Fruit fly (Drosophila melanogaster): ENCODE measurements around the gene CG5758.

DNA sequence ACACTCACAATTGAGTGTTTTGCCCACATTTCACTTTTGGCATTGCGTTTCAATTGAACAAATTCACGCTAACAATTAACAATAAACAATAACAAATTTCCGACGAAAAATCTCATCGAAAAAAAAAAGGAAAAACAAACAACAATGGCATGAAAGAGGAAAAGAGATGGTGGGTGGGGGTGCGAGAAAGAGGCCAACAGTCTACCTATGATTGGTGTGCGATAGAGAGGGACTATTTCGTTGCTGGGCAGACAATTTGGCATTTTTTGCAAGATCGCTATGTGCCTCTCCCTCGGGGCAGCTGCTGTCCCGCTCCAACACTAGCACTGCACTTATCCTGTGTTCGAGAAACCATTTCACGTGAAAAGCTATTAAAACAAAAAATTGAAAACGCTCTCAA, 30.1 kb downstream of the CG5758 start:
- no peak for TF ChIP-seq CG14655 (GFP tag; optimal IDR thresholded peaks at IDR 0.05)
- no peak for TF ChIP-seq EcR (GFP tag; optimal IDR thresholded peaks at IDR 0.05)
- no peak for TF ChIP-seq Pif1A (GFP tag; optimal IDR thresholded peaks at IDR 0.05)
- no peak for TF ChIP-seq CG17806 (tag; optimal IDR thresholded peaks at IDR 0.05)
- no peak for TF ChIP-seq Ets98B (GFP tag; IDR thresholded peaks at IDR 0.05)
- no peak for TF ChIP-seq D1 (tag; optimal IDR thresholded peaks at IDR 0.05)
- no peak for TF ChIP-seq CG12605 (GFP tag; IDR thresholded peaks at IDR 0.05)
- no peak for TF ChIP-seq CG8301 (tag; optimal IDR thresholded peaks at IDR 0.05)
- TF ChIP-seq CG4496 (GFP tag; IDR thresholded peaks at IDR 0.05): no peak
- no peak for TF ChIP-seq CG15710 (tag; optimal IDR thresholded peaks at IDR 0.05)
- no peak for TF ChIP-seq Snoo (tag; optimal IDR thresholded peaks at IDR 0.05)

Measured in whole organism, pupa.